Worm (Caenorhabditis elegans) whole organism, L4/young adult: ENCODE data around the gene Y51A2D.21.

ENCODE experiments used
- W03F9.2 ChIP-seq: fragments of 150-350 bp; optimal IDR thresholded peaks from 2 replicates; lab custom pipeline; 2014; ENCODE audit warnings: missing biosample characterization, missing genetic modification characterization
- dao-5 ChIP-seq: sonication (generic microtip); optimal IDR thresholded peaks from 2 replicates; lab custom pipeline; 2016; ENCODE audit warnings: missing genotype, missing genetic modification characterization, moderate library complexity, missing compliant biosample characterization
- him-1 ChIP-seq: sonication (generic microtip); optimal IDR thresholded peaks from 2 replicates; lab custom pipeline; 2016; ENCODE audit warnings: missing genotype, missing genetic modification reagents, missing genetic modification characterization, missing compliant biosample characterization

DNA sequence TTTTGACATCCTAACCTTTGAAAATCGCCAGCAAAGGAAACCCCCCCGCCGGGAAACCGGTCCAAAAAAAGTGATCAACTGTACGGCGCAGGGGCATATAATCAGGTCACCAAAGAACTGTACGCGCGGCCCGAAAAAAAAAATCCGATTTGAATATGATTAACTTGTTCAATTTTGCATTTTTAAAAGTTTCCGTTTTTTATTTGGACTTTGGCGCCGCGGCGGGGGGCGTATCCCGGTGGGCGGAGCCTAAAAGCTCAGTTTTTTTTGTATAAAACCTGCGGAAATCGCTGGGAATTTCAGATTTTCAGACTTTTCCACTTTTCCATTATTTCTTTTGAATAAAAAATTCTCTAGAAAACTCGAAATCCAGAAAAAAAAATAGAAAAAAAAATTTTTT is 47.2 kb upstream of the Y51A2D.21 start, which contains the start of gene hmit-1.2:
- no peak for TF ChIP-seq him-1 (tag; lab: Kevin White, UChicago)
- TF ChIP-seq dao-5 (tag; lab: Kevin White, UChicago), result no peak
- TF ChIP-seq W03F9.2, result no peak
